Fruit fly (Drosophila melanogaster): ENCODE results near the gene Ykt6.

The Ykt6 gene

DNA sequence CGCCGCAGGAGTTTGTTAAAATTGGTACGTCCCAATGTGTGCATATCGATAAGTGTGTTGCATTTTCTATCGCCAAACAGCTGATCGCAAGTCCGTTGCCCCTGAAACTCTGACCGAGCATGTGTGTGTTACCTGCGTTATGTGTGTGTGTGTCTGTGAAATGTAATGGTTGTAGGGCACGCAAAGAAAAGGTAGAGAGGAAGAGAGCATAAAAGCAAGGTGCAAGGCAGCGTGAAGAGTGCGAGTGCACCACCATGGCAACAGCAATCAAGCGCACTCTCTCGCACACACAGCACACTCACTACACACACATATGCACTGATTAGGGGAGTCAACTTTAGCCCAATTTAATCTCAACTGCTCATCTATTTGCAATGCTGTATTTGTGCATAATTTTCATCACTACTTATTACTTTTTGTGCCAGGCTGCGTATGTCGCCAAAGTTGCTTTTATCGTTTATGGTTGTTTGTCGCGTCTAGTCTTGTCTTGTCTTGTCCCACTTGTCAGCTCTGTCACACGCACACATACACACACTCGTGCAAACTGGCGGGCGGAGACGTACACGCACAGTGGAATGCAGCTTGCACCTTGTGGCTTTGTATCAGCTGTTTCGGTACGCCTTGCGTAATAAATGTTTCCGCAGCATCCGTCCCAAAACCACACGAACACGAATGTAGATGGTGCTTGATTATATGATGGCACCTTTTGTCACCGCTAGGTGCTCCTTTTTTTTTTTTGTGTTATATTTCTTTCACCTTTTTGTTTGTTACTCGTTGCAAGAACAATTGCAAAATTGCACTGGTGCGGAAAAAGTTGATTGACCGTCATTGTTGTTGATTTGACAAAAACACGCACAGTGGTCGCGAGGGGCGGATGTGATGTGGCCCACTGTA is 17.6 kb downstream of the Ykt6 start:
- TF ChIP-seq CG17801 (GFP tag; optimal IDR thresholded peaks at IDR 0.05; ENCODE audit: partially characterized antibody): peak; percentile 81

dm6 chrX:7938482-7938804 is 18.2 kb downstream of the Ykt6 start:
- no peak for TF ChIP-seq CG17801 (GFP tag; optimal IDR thresholded peaks at IDR 0.05; ENCODE audit: partially characterized antibody)

- no peak for TF ChIP-seq CG17801 (GFP tag; optimal IDR thresholded peaks at IDR 0.05; ENCODE audit: partially characterized antibody)
These were observed 24.0 kb downstream of the Ykt6 start for dm6 chrX:7944151-7944713.

DNA sequence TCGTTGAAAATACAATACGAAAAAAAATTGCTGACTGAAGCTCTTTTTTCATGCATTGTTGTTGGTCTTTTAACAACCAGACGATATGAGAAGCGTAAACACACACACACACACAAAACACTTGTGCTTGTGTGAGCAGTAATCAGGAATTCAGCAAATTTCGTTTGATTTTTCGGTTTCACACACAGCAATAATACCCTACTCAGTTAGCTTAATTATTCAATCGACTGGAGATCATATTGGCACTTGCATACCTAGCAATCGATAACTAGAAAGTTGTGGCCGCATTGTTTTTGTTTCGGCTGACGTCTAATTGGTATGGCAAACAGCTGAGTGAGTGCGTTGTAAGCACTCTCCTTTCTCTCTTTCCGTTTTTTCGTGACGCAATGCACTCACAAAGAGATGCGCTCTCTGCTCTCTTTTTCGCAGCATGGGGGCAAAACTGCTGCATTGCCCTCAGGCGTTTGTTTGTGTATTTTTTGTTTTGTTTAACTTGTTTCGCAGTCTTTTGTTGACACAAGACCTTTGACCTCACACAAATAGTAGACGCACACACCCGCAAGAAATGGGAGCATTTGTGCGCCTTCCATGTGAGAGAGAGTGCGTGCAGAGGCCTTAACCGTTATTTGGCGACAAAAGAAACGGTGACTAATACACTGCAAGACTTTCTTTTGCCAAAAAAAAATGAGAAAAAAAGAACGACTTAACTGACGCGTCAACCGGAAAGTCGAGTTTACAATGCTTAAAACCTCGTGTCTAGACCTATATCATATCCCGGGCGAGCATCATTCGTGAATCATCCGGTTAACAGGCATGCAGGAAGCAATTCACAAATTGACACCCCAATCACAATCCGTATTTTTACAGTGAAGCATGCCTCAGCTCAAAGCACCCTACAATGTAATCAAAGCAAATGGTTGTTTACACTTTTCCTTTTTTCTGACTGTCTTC is 24.8 kb downstream of the Ykt6 start:
- peak; percentile 48 for TF ChIP-seq CG17801 (GFP tag; optimal IDR thresholded peaks at IDR 0.05; ENCODE audit: partially characterized antibody)

DNA sequence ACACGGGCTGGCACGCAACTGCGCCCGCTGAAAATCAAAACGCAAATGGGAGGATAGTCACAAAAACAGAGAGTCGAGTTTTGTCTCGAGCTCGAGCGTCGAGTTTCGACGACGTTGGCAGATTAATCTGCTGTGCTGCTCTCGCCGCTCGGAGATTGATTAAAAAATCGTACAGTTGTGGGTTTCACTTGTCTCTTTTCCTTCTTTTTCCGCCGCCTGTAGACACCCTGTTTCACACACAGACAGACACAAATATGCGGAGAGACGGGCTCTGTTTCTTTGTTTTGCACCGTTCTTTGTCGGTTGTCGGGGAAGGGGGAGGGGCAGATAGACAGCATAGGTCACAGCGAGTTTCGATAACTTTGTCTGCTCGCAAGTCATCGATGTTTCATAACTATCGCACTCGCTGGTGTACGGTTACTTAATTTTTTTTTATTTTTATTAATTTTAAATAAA is 26.7 kb downstream of the Ykt6 start, which contains the start of gene orion:
Gene orion, minus strand, starts transcription at position 51 of the 456 bp plus-strand sequence.
- peak; percentile 90 for TF ChIP-seq CG17801 (GFP tag; optimal IDR thresholded peaks at IDR 0.05; ENCODE audit: partially characterized antibody)

DNA sequence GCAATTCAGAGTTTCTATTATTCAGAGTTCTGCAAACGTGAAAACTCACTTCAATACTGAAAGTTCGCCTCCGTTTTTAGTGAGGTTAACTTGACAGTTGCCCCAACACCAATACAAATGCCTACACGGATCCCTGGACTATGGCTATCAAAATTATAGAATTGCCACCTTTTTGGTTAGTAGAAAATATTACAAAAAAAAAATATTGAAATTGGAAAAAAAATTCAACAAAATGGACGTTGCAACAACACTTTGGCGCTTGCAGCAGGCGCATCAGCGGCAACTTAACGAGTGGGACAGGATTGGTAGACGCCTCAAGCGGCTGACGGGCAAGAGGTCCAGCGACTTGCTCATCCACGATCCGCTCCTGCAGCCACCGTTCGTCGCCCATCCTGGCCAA is 35.7 kb downstream of the Ykt6 start, which contains the start of the genes CG15332 and CG15330:
Gene CG15332, minus strand, starts transcription at position 101 of the 400 bp plus-strand sequence.
Gene CG15330, plus strand, starts transcription at position 175 of the 400 bp plus-strand sequence.
- TF ChIP-seq CG17801 (GFP tag; optimal IDR thresholded peaks at IDR 0.05; ENCODE audit: partially characterized antibody): no peak

DNA sequence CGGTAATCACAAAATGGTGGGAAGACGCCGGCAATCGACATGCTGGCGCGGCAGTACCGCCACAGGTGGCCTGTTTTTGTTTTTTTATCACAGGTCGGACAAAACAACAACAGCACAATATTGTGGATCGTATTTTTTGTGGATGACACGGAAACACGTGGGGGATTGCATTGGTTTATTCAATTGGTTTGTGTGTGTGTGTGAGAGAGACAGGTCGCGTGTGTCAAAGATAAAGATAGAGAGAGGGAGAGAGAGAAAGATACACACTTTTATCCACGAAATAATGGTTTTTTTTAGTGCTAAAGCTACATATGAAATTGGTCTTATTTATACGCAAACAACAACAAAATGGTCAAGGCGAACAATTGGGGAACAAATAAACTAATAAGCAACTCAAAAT is 38.8 kb downstream of the Ykt6 start:
- no peak for TF ChIP-seq CG17801 (GFP tag; optimal IDR thresholded peaks at IDR 0.05; ENCODE audit: partially characterized antibody)

DNA sequence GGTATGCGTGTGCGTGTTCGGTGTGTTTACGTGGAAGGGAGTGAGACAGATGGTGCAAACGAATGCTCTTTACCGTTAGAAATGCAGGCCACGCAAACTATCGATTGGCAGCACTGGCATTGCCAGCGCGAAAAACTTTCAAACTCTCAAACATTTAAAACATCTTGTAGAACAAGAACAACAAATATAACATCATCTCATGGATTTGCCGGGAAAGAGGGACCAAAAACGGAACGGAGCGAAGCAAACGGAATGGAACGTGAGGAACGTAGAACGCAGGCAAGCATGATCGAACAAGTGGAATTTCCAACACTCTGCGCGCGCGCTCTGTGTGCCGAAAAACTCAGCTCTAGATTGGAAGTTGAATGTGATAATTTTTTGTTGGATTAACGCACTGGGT is 39.3 kb downstream of the Ykt6 start:
- TF ChIP-seq CG17801 (GFP tag; optimal IDR thresholded peaks at IDR 0.05; ENCODE audit: partially characterized antibody): no peak

DNA sequence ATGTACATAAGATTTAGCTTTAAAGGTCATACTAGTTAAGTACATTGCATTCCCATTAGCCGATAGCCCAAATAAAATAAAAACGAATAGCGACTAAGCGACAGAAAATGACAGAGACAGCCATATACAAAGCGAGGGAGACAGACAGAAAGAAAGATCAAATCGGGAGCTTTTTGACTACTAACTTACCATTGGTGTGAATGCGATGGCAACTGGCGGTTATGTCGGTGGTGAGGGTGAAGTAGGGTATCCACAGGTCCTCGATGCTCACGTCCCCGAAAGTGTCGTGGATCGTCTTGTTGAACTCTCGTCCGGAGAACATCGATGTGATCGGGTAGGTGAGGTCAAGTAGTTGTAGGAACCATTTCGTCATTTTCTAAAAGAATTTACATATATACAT is 40.8 kb downstream of the Ykt6 start:
- no peak for TF ChIP-seq CG17801 (GFP tag; optimal IDR thresholded peaks at IDR 0.05; ENCODE audit: partially characterized antibody)

- no peak for TF ChIP-seq CG17801 (GFP tag; optimal IDR thresholded peaks at IDR 0.05; ENCODE audit: partially characterized antibody)
These were observed 43.5 kb downstream of the Ykt6 start, which contains the start of gene sn for dm6 chrX:7963724-7964123. Gene sn (plus strand): TSS chrX:7964024.

dm6 chrX:7965761-7966555 is 45.7 kb downstream of the Ykt6 start:
- no peak for TF ChIP-seq CG17801 (GFP tag; optimal IDR thresholded peaks at IDR 0.05; ENCODE audit: partially characterized antibody)

DNA sequence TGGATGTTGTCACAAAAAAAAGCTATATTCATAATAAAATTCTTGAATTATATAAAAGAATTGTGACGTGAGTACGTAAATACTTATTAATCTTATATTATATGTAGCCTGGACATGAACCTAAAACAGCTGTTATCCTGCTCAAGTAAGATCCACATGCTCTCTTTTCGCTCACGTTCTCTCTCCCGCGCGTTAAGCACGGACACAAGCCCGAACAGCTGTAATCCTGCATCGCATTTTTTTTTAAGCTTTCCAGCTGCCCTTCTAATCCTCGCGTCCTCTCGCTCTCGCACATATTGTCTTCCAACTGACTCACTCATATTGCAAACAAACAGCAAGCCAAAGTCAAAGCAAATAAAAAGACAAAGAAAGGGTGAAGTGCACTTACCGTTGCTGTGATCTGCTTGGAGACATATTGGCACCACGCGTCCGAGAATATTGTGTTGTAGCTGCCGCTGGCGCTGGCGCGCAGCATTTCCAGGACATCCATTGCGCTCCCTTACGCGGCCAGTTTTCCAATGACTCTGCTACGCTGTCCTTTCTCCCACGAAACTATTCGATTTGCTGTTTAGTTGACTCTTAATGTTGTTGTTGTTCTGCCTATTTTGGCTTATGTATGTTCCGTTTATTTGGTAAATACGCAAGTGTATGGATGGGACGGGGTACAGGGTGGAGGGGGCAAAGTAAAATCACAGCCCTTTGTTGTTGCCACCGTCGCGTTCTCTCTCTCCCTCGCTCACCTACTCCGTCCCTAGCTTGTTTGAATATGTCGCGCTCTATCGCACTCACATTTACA is 47.0 kb downstream of the Ykt6 start:
- no peak for TF ChIP-seq CG17801 (GFP tag; optimal IDR thresholded peaks at IDR 0.05; ENCODE audit: partially characterized antibody)

- TF ChIP-seq CG17801 (GFP tag; optimal IDR thresholded peaks at IDR 0.05; ENCODE audit: partially characterized antibody): no peak
These were observed 47.6 kb downstream of the Ykt6 start for dm6 chrX:7967848-7968143.

Measured in ovary, adult (tissue).